Worm (Caenorhabditis elegans) whole organism, L3 larva: ENCODE measurements around the gene F23B12.1.

Experiments used
- elt-3 ChIP-seq, 3 experiments: fragments of 150-350 bp in 1 of 3; sonication (generic microtip) in 2 of 3; optimal IDR thresholded peaks; 2 replicates in 2 of 3; 4 replicates in 1 of 3; lab custom pipeline; 2014 to 2017; ENCODE audit warnings: missing biosample characterization in 3 of 3, missing genetic modification characterization in 3 of 3
- eor-1 ChIP-seq, 2 experiments: fragments of 150-350 bp; optimal IDR thresholded peaks; 2 replicates each; lab custom pipeline; 2014 to 2018; ENCODE audit warnings: missing biosample characterization in 2 of 2, missing genetic modification characterization in 2 of 2
- skn-1 ChIP-seq: fragments of 150-350 bp; optimal IDR thresholded peaks from 2 replicates; lab custom pipeline; 2014; ENCODE audit warnings: missing biosample characterization, missing genetic modification characterization
- snpc-4 ChIP-seq: fragments of 150-350 bp; optimal IDR thresholded peaks from 2 replicates; lab custom pipeline; 2014; ENCODE audit warnings: missing biosample characterization, missing genetic modification characterization

DNA sequence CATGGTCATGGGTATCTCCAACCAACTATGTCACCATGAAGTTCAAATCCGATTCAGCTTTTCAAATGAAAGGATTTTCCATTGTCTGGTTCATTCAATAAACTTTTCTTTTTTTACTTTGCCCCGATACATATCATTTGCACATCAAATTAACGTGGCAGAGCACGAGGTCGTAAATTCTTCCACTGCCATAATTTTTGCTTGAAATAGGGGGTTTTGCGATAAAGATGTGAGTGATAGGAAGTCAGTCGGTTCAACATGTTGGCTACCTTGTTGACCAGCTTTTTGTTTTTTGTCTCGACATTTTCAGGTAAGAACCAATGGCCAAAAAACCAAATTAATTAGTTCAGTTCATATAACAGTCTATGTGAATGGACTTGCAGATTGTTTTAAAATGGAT, 47.7 kb downstream of the F23B12.1 start, which contains the start of gene clec-54:
- TF ChIP-seq elt-3 (tag; optimal IDR thresholded peaks at IDR 0.05; lab: Kevin White, UChicago): no peak
- no peak for TF ChIP-seq skn-1 (tag; lab: Kevin White, UChicago)
- no peak for TF ChIP-seq snpc-4 (tag; lab: Kevin White, UChicago)
- no peak for TF ChIP-seq eor-1 (tag; optimal IDR thresholded peaks at IDR 0.05; lab: Kevin White, UChicago)
